Worm (Caenorhabditis elegans): ENCODE results near the gene ift-139.
A peak's percentile ranks its signal among the peaks of the same experiment; 100 is the strongest.

ift-139 gene

DNA sequence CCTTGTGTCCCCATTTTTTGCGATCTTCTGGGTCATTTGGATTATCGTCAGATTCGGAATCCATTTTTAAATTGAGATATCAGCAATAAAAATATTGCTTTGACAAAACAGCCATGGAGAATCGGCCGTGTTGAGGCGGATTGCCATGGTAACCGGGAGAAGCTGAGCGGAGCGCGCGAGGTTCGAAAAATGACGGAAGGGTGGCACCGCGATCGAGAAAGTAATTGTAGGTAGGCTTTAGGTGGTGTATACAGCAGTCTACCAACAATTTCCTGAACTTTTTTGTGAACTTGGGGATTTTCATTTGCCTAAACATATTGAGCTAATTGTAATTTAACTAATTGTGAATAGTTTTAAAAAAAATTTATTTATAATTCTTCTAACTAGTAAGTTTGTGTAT, at the start of gene ift-139:
ift-139 (minus strand) TSS at position 101 of the 400 bp plus-strand sequence.
- TF ChIP-seq dmd-4 (tag; optimal IDR thresholded peaks at IDR 0.05) (no peak), R02D3.7 (tag; optimal IDR thresholded peaks at IDR 0.05) (no peak), sma-9 (GFP tag; optimal IDR thresholded peaks at IDR 0.05) (no peak), sma-9 (tag; optimal IDR thresholded peaks at IDR 0.05) (no peak), mdl-1 (tag; optimal IDR thresholded peaks at IDR 0.05) (no peak), zag-1 (tag; optimal IDR thresholded peaks at IDR 0.05) (no peak), lsy-2 (tag; optimal IDR thresholded peaks at IDR 0.05) (no peak), nhr-129 (tag; optimal IDR thresholded peaks at IDR 0.05) (no peak)

DNA sequence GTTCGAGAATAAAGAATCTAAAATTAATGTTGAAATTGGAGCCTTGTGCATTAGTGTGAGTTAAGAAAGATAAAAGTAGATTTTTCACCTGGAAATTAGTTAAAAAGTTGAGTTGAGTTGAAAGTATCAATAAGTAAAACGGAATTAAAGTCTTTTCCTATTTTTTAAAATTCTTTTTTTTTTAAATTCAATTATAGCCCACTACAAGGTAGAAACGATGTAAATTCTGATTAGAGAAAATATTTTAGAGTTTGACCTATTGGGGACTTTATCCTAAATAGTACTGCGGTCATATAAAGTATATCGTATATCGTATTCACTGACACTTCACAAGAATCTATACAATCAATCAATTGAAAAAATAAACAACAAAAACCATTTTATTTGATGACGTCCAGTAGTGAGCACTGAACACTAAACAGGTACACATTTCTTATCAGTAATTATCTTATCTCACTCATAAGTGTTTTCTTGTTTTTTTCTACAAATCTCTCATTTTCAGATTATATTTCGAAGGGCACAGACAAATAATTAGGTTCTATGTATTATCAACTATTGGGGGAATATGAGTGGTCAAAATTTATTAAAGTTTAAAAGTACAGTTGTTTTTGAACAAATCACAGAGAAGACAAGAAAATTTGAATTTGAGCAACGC, 48.6 kb upstream of the ift-139 start, which contains the start of gene wht-1:
wht-1 (minus strand) TSS at position 51 of the 655 bp plus-strand sequence.
- TF ChIP-seq unc-62 (GFP tag; optimal IDR thresholded peaks at IDR 0.05) (no peak), ZK546.5 (tag; optimal IDR thresholded peaks at IDR 0.05) (no peak), blmp-1 (tag; optimal IDR thresholded peaks at IDR 0.05; ENCODE audit: insufficient read depth) (no peak), skn-1 (tag; optimal IDR thresholded peaks at IDR 0.05) (peak; percentile 65), crh-2 (tag; optimal IDR thresholded peaks at IDR 0.05) (peak; percentile 6), lin-11 (tag; optimal IDR thresholded peaks at IDR 0.05) (no peak), fos-1 (tag; optimal IDR thresholded peaks at IDR 0.05) (peak; percentile 52)

ce11 chrIII:6085311-6085710, 46.0 kb upstream of the ift-139 start:
- TF ChIP-seq F13H6.1 (tag; optimal IDR thresholded peaks at IDR 0.05) (no peak), sma-9 (GFP tag; optimal IDR thresholded peaks at IDR 0.05) (no peak), sma-9 (tag; optimal IDR thresholded peaks at IDR 0.05) (no peak), elt-1 (tag; optimal IDR thresholded peaks at IDR 0.05) (no peak), unc-55 (GFP tag; optimal IDR thresholded peaks at IDR 0.05) (no peak), ztf-1 (GFP tag; conservative IDR thresholded peaks at IDR 0.05) (no peak), nhr-21 (tag; optimal IDR thresholded peaks at IDR 0.05) (no peak), dmd-4 (tag; optimal IDR thresholded peaks at IDR 0.05) (no peak), ama-1 (optimal IDR thresholded peaks at IDR 0.05) (no peak), ceh-82 (tag; optimal IDR thresholded peaks at IDR 0.05) (no peak), Y55F3AM.14 (GFP tag; optimal IDR thresholded peaks at IDR 0.05) (no peak), skn-1 (tag; optimal IDR thresholded peaks at IDR 0.05) (no peak), sma-3 (GFP tag; optimal IDR thresholded peaks at IDR 0.05) (no peak), nhr-77 (tag; optimal IDR thresholded peaks at IDR 0.05) (no peak)

DNA sequence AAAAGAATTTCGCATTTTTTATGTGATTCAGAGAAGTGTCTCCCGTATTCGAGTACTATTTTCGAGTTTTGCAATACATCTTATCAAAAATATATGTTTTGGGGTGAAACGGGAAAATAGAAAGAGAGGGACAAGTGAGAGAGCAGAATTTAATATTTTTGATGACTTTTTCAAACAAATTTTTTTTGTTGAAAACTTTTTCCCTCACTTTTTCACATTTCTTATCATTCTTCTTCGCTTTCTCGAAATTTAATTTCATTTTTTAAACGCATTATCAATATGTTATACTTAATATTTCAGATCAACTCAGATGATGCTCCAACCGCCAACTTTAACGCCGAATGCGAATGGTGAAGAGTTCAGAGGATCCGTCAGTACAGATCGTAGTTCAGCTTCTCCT, 41.0 kb upstream of the ift-139 start, which contains the start of gene attf-4:
attf-4 (plus strand) TSS at position 301 of the 400 bp plus-strand sequence.
- TF ChIP-seq nhr-77 (tag; optimal IDR thresholded peaks at IDR 0.05) (no peak), C34F6.9 (tag; optimal IDR thresholded peaks at IDR 0.05) (peak; percentile 25), dmd-4 (tag; optimal IDR thresholded peaks at IDR 0.05) (no peak), gmeb-1 (tag; optimal IDR thresholded peaks at IDR 0.05) (no peak), mab-5 (tag; optimal IDR thresholded peaks at IDR 0.05) (no peak)

ce11 chrIII:6078917-6079316, 39.6 kb upstream of the ift-139 start:
- TF ChIP-seq ceh-82 (tag; optimal IDR thresholded peaks at IDR 0.05) (no peak), lin-13 (GFP tag; optimal IDR thresholded peaks at IDR 0.05) (no peak), nhr-129 (tag; optimal IDR thresholded peaks at IDR 0.05) (peak; percentile 15), mbf-1 (tag; optimal IDR thresholded peaks at IDR 0.05) (no peak), C34F6.9 (tag; optimal IDR thresholded peaks at IDR 0.05) (peak; percentile 30)

ce11 chrIII:6077973-6078372, 38.7 kb upstream of the ift-139 start:
- TF ChIP-seq lin-13 (GFP tag; optimal IDR thresholded peaks at IDR 0.05) (no peak), gmeb-1 (tag; optimal IDR thresholded peaks at IDR 0.05) (no peak), sem-4 (tag; optimal IDR thresholded peaks at IDR 0.05) (no peak), C34F6.9 (tag; optimal IDR thresholded peaks at IDR 0.05) (peak; percentile 33), nhr-12 (tag; optimal IDR thresholded peaks at IDR 0.05) (no peak), nhr-21 (tag; optimal IDR thresholded peaks at IDR 0.05) (no peak), alr-1 (tag; optimal IDR thresholded peaks at IDR 0.05) (no peak), unc-55 (GFP tag; optimal IDR thresholded peaks at IDR 0.05) (peak; percentile 48), lsy-2 (tag; optimal IDR thresholded peaks at IDR 0.05) (peak in 1 of 2 experiments; percentile 7)

Measured in whole organism, L2 larva.